Fruit fly (Drosophila melanogaster) whole organism: ENCODE measurements around the gene CG42404.

ENCODE experiments used
- CG8478 ChIP-seq: fragments of >200 bp; optimal IDR thresholded peaks from 2 replicates; lab custom pipeline; 2018; ENCODE audit warnings: inconsistent platforms
- pan ChIP-seq: fragments of >200 bp; optimal IDR thresholded peaks from 2 replicates; lab custom pipeline; 2017
- psq ChIP-seq: fragments of >200 bp; optimal IDR thresholded peaks from 2 replicates; lab custom pipeline; 2017

dm6 chr3R:15230285-15230684 lies 19.6 kb upstream of the CG42404 start, which contains the start of gene CG34316:
- TF ChIP-seq psq (no peak), pan (no peak), CG8478 (lab: Kevin White, UChicago) (no peak)
